Worm (Caenorhabditis elegans) whole organism, L3 larva: ENCODE measurements around the gene F19G12.9.

Source experiments
- nhr-237 ChIP-seq: fragments of 150-350 bp; optimal IDR thresholded peaks from 2 replicates; lab custom pipeline; 2014; ENCODE audit warnings: missing biosample characterization, missing genetic modification characterization
- pqm-1 ChIP-seq: fragments of 150-350 bp; optimal IDR thresholded peaks from 2 replicates; lab custom pipeline; 2017; ENCODE audit warnings: missing biosample characterization, missing genetic modification characterization, inconsistent platforms
- unc-62 ChIP-seq: fragments of 150-350 bp; sonication (generic microtip); optimal IDR thresholded peaks from 4 replicates; lab custom pipeline; 2014; ENCODE audit warnings: missing biosample characterization, missing genetic modification reagents, missing genetic modification characterization

- TF ChIP-seq unc-62 (GFP tag; lab: Kevin White, UChicago) (no peak), nhr-237 (tag; lab: Kevin White, UChicago) (no peak), pqm-1 (tag; lab: Kevin White, UChicago) (no peak)
Observed at ce11 chrX:1424509-1424908, 5.5 kb downstream of the F19G12.9 start, which contains the start of gene F19G12.3.
